Fruit fly (Drosophila melanogaster): ENCODE results near the gene Cep290.

DNA sequence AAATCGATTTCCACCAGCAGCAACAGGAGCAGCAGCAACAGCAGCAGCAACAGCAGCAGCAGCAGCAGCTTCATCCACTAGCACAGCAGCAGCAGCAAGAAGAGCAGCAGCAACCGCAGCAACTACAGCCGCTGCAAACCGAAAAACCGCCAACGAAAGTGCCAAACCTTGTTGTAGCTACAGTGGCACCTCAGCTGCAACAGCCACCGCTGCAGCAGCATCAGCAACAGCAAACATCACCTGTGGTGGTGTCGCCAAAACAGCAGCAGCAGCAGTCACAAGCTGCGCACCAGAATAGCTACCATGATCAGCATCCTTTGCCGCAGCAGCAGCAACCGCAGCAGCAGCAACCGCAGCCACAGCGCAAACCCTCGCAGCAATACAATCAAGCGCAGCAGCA is 44.6 kb downstream of the Cep290 start:
- no peak for TF ChIP-seq CTCF (optimal IDR thresholded peaks at IDR 0.05)
- TF ChIP-seq CG8478 (optimal IDR thresholded peaks at IDR 0.05), result no peak

Data from S2 (cell line).